Fruit fly (Drosophila melanogaster) whole organism, embryonic: ENCODE data around the gene Or7a.

Source experiments
- Adf1 ChIP-seq: fragments of 200-800 bp; sonication (Bioruptor generic); IDR thresholded peaks from 2 replicates; pipeline ENCODE4 v1.3.6; 2022; ENCODE audit warnings: missing biosample characterization, missing genetic modification characterization
- Antp ChIP-seq: fragments of 200-800 bp; sonication (Bioruptor generic); optimal IDR thresholded peaks from 3 replicates; lab custom pipeline; 2016; ENCODE audit warnings: missing biosample characterization, missing genetic modification characterization
- CG12659 ChIP-seq: fragments of 200-800 bp; sonication (Bioruptor generic); optimal IDR thresholded peaks from 3 replicates; lab custom pipeline; 2017; ENCODE audit warnings: mild to moderate bottlenecking, missing biosample characterization, missing genetic modification reagents, missing genetic modification characterization
- CG12744 ChIP-seq: fragments of 200-800 bp; sonication (Bioruptor generic); optimal IDR thresholded peaks from 2 replicates; lab custom pipeline; 2016; ENCODE audit warnings: missing biosample characterization, missing genetic modification characterization
- CG12769 ChIP-seq: fragments of 200-800 bp; sonication (Bioruptor generic); optimal IDR thresholded peaks from 2 replicates; lab custom pipeline; 2019; ENCODE audit warnings: missing biosample characterization, mild to moderate bottlenecking, missing genetic modification characterization, moderate library complexity
- CG12942 ChIP-seq: fragments of 200-800 bp; sonication (Bioruptor generic); optimal IDR thresholded peaks from 3 replicates; lab custom pipeline; 2016; ENCODE audit warnings: missing biosample characterization, missing genetic modification characterization
- CG13287 ChIP-seq: fragments of 200-800 bp; sonication (Bioruptor generic); IDR thresholded peaks from 2 replicates; pipeline ENCODE4 v1.3.6; 2022; ENCODE audit warnings: missing biosample characterization, missing genetic modification characterization; ENCODE audit not compliant: partially characterized antibody
- CG13296 ChIP-seq: fragments of 200-800 bp; sonication (Bioruptor generic); optimal IDR thresholded peaks from 3 replicates; lab custom pipeline; 2018; ENCODE audit warnings: missing biosample characterization, mild to moderate bottlenecking, missing genetic modification characterization
- CG13624 ChIP-seq: fragments of 200-800 bp; sonication (Bioruptor generic); optimal IDR thresholded peaks from 2 replicates; lab custom pipeline; 2016; ENCODE audit warnings: missing biosample characterization, missing genetic modification characterization
- CG14441 ChIP-seq: fragments of 200-800 bp; sonication (Bioruptor generic); IDR thresholded peaks from 2 replicates; pipeline ENCODE4 v1.3.6; 2022; ENCODE audit warnings: missing biosample characterization, missing genetic modification characterization
- CG15514 ChIP-seq: fragments of 200-800 bp; sonication (Bioruptor generic); optimal IDR thresholded peaks from 3 replicates; lab custom pipeline; 2017; ENCODE audit warnings: missing biosample characterization, missing genetic modification characterization, mild to moderate bottlenecking, moderate library complexity, missing genetic modification reagents
- CG1603 ChIP-seq: fragments of 200-800 bp; sonication (Bioruptor generic); optimal IDR thresholded peaks from 2 replicates; lab custom pipeline; 2019; ENCODE audit warnings: missing biosample characterization, mild to moderate bottlenecking, missing genetic modification characterization, moderate library complexity
- CG1647 ChIP-seq: fragments of 200-800 bp; sonication (Bioruptor generic); optimal IDR thresholded peaks from 3 replicates; lab custom pipeline; 2016; ENCODE audit warnings: missing biosample characterization, missing genetic modification characterization
- CG17359 ChIP-seq: fragments of 200-800 bp; sonication (Bioruptor generic); optimal IDR thresholded peaks from 3 replicates; lab custom pipeline; 2018; ENCODE audit warnings: missing biosample characterization, mild to moderate bottlenecking, missing genetic modification characterization, moderate library complexity
- CG17568 ChIP-seq: fragments of 200-800 bp; sonication (Bioruptor generic); optimal IDR thresholded peaks from 2 replicates; lab custom pipeline; 2018; ENCODE audit warnings: missing biosample characterization, mild to moderate bottlenecking, missing genetic modification characterization, moderate library complexity
- CG2712 ChIP-seq: fragments of 200-800 bp; optimal IDR thresholded peaks from 3 replicates; lab custom pipeline; 2019; ENCODE audit warnings: missing biosample characterization, mild to moderate bottlenecking, missing genetic modification characterization, moderate library complexity
- CG2889 ChIP-seq: fragments of 200-800 bp; sonication (Bioruptor generic); IDR thresholded peaks from 3 replicates; pipeline ENCODE4 v1.3.6; 2022; ENCODE audit warnings: missing biosample characterization, missing genetic modification characterization
- CG3065 ChIP-seq: fragments of 200-800 bp; sonication (Bioruptor generic); optimal IDR thresholded peaks from 2 replicates; lab custom pipeline; 2016; ENCODE audit warnings: missing biosample characterization, missing genetic modification characterization
- CG6254 ChIP-seq: fragments of 200-800 bp; sonication (Bioruptor generic); optimal IDR thresholded peaks from 3 replicates; lab custom pipeline; 2017; ENCODE audit warnings: mild to moderate bottlenecking, missing biosample characterization, missing genetic modification reagents, missing genetic modification characterization
- CG7987 ChIP-seq: fragments of 200-800 bp; sonication (Bioruptor generic); optimal IDR thresholded peaks from 2 replicates; lab custom pipeline; 2018; ENCODE audit warnings: missing biosample characterization, mild to moderate bottlenecking, missing genetic modification characterization, moderate library complexity
- CG8944 ChIP-seq: fragments of 200-800 bp; sonication (Bioruptor generic); optimal IDR thresholded peaks from 3 replicates; lab custom pipeline; 2016; ENCODE audit warnings: missing biosample characterization, missing genetic modification characterization
- CG9437 ChIP-seq: fragments of 200-800 bp; sonication (Bioruptor generic); optimal IDR thresholded peaks from 2 replicates; lab custom pipeline; 2018; ENCODE audit warnings: missing biosample characterization, mild to moderate bottlenecking, missing genetic modification characterization
- D19B ChIP-seq: fragments of 200-800 bp; sonication (Bioruptor generic); optimal IDR thresholded peaks from 2 replicates; lab custom pipeline; 2017; ENCODE audit warnings: missing biosample characterization, mild to moderate bottlenecking, missing genetic modification characterization
- Dbx ChIP-seq: fragments of 200-800 bp; sonication (Bioruptor generic); IDR thresholded peaks from 3 replicates; pipeline ENCODE4 v1.3.6; 2022; ENCODE audit warnings: missing biosample characterization, missing genetic modification characterization
- HHEX ChIP-seq: fragments of 200-800 bp; sonication (Bioruptor generic); optimal IDR thresholded peaks from 3 replicates; lab custom pipeline; 2017; ENCODE audit warnings: missing biosample characterization, mild to moderate bottlenecking, missing genetic modification characterization, missing genetic modification reagents
- HLH3B ChIP-seq: fragments of 200-800 bp; sonication (Bioruptor generic); IDR thresholded peaks from 2 replicates; pipeline ENCODE4 v1.3.6; 2022; ENCODE audit warnings: missing biosample characterization, missing genetic modification characterization
- Hr39 ChIP-seq: fragments of >200 bp; optimal IDR thresholded peaks from 2 replicates; lab custom pipeline; 2017
- MBD-R2 ChIP-seq: fragments of 200-800 bp; sonication (Bioruptor generic); IDR thresholded peaks from 2 replicates; pipeline ENCODE4 v1.3.6; 2022; ENCODE audit warnings: missing biosample characterization, missing genetic modification characterization
- MESR4 ChIP-seq: fragments of 200-800 bp; sonication (Bioruptor generic); optimal IDR thresholded peaks from 2 replicates; lab custom pipeline; 2018; ENCODE audit warnings: missing biosample characterization, mild to moderate bottlenecking, missing genetic modification characterization, moderate library complexity
- NFAT ChIP-seq: fragments of 200-800 bp; sonication (Bioruptor generic); IDR thresholded peaks from 2 replicates; pipeline ENCODE4 v1.3.6; 2022; ENCODE audit warnings: missing biosample characterization, missing genetic modification characterization
- Nf-YC ChIP-seq: fragments of 200-800 bp; optimal IDR thresholded peaks from 3 replicates; lab custom pipeline; 2019; ENCODE audit warnings: missing biosample characterization, mild to moderate bottlenecking, missing genetic modification characterization, moderate library complexity
- Scr ChIP-seq: fragments of 200-800 bp; sonication (Bioruptor generic); IDR thresholded peaks from 2 replicates; pipeline ENCODE4 v1.3.6; 2022; ENCODE audit warnings: missing biosample characterization, missing genetic modification characterization; ENCODE audit not compliant: partially characterized antibody
- Sin3A ChIP-seq: fragments of >200 bp; optimal IDR thresholded peaks from 2 replicates; lab custom pipeline; 2018
- Vsx1 ChIP-seq: fragments of 200-800 bp; sonication (Bioruptor generic); optimal IDR thresholded peaks from 2 replicates; lab custom pipeline; 2017; ENCODE audit warnings: missing biosample characterization, mild to moderate bottlenecking, missing genetic modification characterization, missing genetic modification reagents
- Xbp1 ChIP-seq: fragments of 200-800 bp; sonication (Bioruptor generic); optimal IDR thresholded peaks from 3 replicates; lab custom pipeline; 2016; ENCODE audit warnings: missing biosample characterization, mild to moderate bottlenecking, missing genetic modification characterization
- bbx ChIP-seq: fragments of 200-800 bp; sonication (Bioruptor generic); IDR thresholded peaks from 2 replicates; pipeline ENCODE4 v1.3.6; 2022; ENCODE audit warnings: missing biosample characterization, missing genetic modification characterization; ENCODE audit not compliant: partially characterized antibody
- bigmax ChIP-seq: fragments of 200-800 bp; sonication (Bioruptor generic); optimal IDR thresholded peaks from 2 replicates; lab custom pipeline; 2018; ENCODE audit warnings: missing biosample characterization, mild to moderate bottlenecking, missing genetic modification characterization
- btn ChIP-seq: fragments of 200-800 bp; sonication (Bioruptor generic); optimal IDR thresholded peaks from 2 replicates; lab custom pipeline; 2016; ENCODE audit warnings: missing biosample characterization, missing genetic modification characterization
- crp ChIP-seq, 2 experiments: fragments of 200-800 bp; sonication (Bioruptor generic); optimal IDR thresholded peaks; 2 replicates in 1 of 2; 3 replicates in 1 of 2; lab custom pipeline; 2017; ENCODE audit warnings: missing biosample characterization in 2 of 2, missing genetic modification characterization in 2 of 2, mild to moderate bottlenecking in 1 of 2, moderate library complexity in 1 of 2
- gro ChIP-seq: fragments of 200-800 bp; sonication (Bioruptor generic); optimal IDR thresholded peaks from 2 replicates; lab custom pipeline; 2016; ENCODE audit warnings: missing biosample characterization, missing genetic modification characterization
- lab ChIP-seq: fragments of 200-800 bp; sonication (Bioruptor generic); optimal IDR thresholded peaks from 3 replicates; lab custom pipeline; 2017; ENCODE audit warnings: missing biosample characterization, missing genetic modification characterization, mild to moderate bottlenecking, moderate library complexity, missing genetic modification reagents
- phol ChIP-seq: fragments of 200-800 bp; sonication (Bioruptor generic); optimal IDR thresholded peaks from 3 replicates; lab custom pipeline; 2018; ENCODE audit warnings: missing biosample characterization, mild to moderate bottlenecking, missing genetic modification characterization, moderate library complexity
- pzg ChIP-seq: fragments of 200-800 bp; sonication (Bioruptor generic); optimal IDR thresholded peaks from 3 replicates; lab custom pipeline; 2018; ENCODE audit warnings: missing biosample characterization, mild to moderate bottlenecking, missing genetic modification characterization, moderate library complexity
- shn ChIP-seq: fragments of 200-800 bp; sonication (Bioruptor generic); optimal IDR thresholded peaks from 3 replicates; lab custom pipeline; 2016; ENCODE audit warnings: missing biosample characterization, missing genetic modification characterization
- sob ChIP-seq: fragments of 200-800 bp; sonication (Bioruptor generic); IDR thresholded peaks from 2 replicates; pipeline ENCODE4 v1.3.6; 2022; ENCODE audit warnings: missing biosample characterization, missing genetic modification characterization
- sug ChIP-seq: fragments of 200-800 bp; optimal IDR thresholded peaks from 2 replicates; lab custom pipeline; 2019; ENCODE audit warnings: missing biosample characterization, mild to moderate bottlenecking, missing genetic modification characterization, moderate library complexity
- trem ChIP-seq: fragments of 200-800 bp; optimal IDR thresholded peaks from 3 replicates; lab custom pipeline; 2019; ENCODE audit warnings: missing biosample characterization, mild to moderate bottlenecking, missing genetic modification characterization, moderate library complexity
- ttk ChIP-seq: fragments of 200-800 bp; sonication (Bioruptor generic); IDR thresholded peaks from 2 replicates; pipeline ENCODE4 v2.1.2; 2022; ENCODE audit warnings: missing biosample characterization, missing genetic modification characterization
- wdn ChIP-seq: fragments of 200-800 bp; sonication (Bioruptor generic); IDR thresholded peaks from 2 replicates; pipeline ENCODE4 v1.3.6; 2022; ENCODE audit warnings: missing biosample characterization, missing genetic modification characterization
- wek ChIP-seq: fragments of 200-800 bp; sonication (Bioruptor generic); optimal IDR thresholded peaks from 3 replicates; lab custom pipeline; 2018; ENCODE audit warnings: missing biosample characterization, mild to moderate bottlenecking, missing genetic modification characterization, moderate library complexity

Gene Or7a

DNA sequence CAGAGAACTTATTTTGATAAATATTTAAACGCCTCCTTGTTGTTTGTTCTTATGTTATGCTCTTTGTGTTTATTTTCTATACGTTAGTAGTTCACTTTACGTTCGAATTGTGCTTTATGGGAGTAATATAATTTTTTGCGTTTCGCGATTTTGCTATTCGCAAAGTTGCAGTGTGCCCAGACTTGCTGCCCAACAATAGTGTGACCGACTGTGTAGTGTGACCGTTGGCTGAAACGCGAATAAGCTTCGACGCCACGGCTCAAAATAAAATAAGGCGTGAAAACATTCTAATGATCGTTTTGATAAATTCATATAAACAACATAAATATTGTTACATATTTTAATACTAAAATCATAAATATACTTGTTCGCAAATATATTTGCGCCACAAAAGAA is 23.4 kb downstream of the Or7a start, which contains the start of gene Smox (continued):
- TF ChIP-seq CG1603 (tag; lab: Kevin White, UChicago) (peak; percentile 65), Sin3A (lab: Kevin White, UChicago) (peak; percentile 25), crp (GFP tag; optimal IDR thresholded peaks at IDR 0.05; lab: Kevin White, UChicago) (peak in 1 of 2 experiments; percentile 26), HHEX (GFP tag; lab: Kevin White, UChicago) (no peak), sob (no peak), CG2712 (tag; lab: Kevin White, UChicago) (peak; percentile 1), HLH3B (GFP tag; lab: Robert Waterston, UW) (no peak), CG12659 (GFP tag; lab: Kevin White, UChicago) (peak; percentile 62), pzg (GFP tag; lab: Kevin White, UChicago) (peak; percentile 73), D19B (GFP tag; lab: Kevin White, UChicago) (no peak), MESR4 (GFP tag; lab: Kevin White, UChicago) (peak; percentile 48), CG13624 (GFP tag; lab: Kevin White, UChicago) (peak; percentile 38), trem (tag; lab: Kevin White, UChicago) (peak; percentile 39), Dbx (GFP tag; lab: Robert Waterston, UW) (no peak), CG7987 (no peak), Antp (no peak), bbx (GFP tag; lab: Robert Waterston, UW) (no peak), CG13287 (peak; percentile 37), phol (peak; percentile 17), CG12769 (tag; lab: Kevin White, UChicago) (no peak), Adf1 (GFP tag; lab: Robert Waterston, UW) (no peak), CG8944 (GFP tag; lab: Kevin White, UChicago) (no peak), lab (no peak), bigmax (peak; percentile 18)

dm6 chrX:8141353-8142066 is 24.0 kb downstream of the Or7a start:
- TF ChIP-seq wek: no peak
- TF ChIP-seq CG17568 (GFP tag; lab: Kevin White, UChicago): no peak
- no peak for TF ChIP-seq CG1647
- TF ChIP-seq CG9437 (GFP tag; lab: Kevin White, UChicago): no peak
- TF ChIP-seq CG14441: no peak
- no peak for TF ChIP-seq Vsx1 (GFP tag; lab: Kevin White, UChicago)
- TF ChIP-seq bbx (GFP tag; lab: Robert Waterston, UW): no peak
- no peak for TF ChIP-seq CG2889 (GFP tag; lab: Robert Waterston, UW)
- peak; percentile 18 for TF ChIP-seq shn (GFP tag; lab: Kevin White, UChicago)
- TF ChIP-seq NFAT: peak; percentile 35; the same call in 1 of the 2 replicates
- TF ChIP-seq CG12942 (GFP tag; lab: Kevin White, UChicago): no peak
- TF ChIP-seq sug (tag; lab: Kevin White, UChicago): peak; percentile 10
- TF ChIP-seq CG17359 (tag; lab: Kevin White, UChicago): no peak
- TF ChIP-seq CG12744 (GFP tag; lab: Kevin White, UChicago): no peak
- no peak for TF ChIP-seq Hr39
- TF ChIP-seq ttk: no peak
- no peak for TF ChIP-seq CG3065 (GFP tag; lab: Kevin White, UChicago)
- no peak for TF ChIP-seq MBD-R2
- TF ChIP-seq btn (GFP tag; lab: Kevin White, UChicago): no peak
- no peak for TF ChIP-seq CG13296
- peak; percentile 16 for TF ChIP-seq Xbp1 (GFP tag; lab: Kevin White, UChicago)
- TF ChIP-seq Nf-YC (tag; lab: Kevin White, UChicago): peak; percentile 30
- no peak for TF ChIP-seq CG6254 (GFP tag; lab: Kevin White, UChicago)
- TF ChIP-seq Scr (GFP tag; lab: Robert Waterston, UW): peak; percentile 17; the same call in 1 of the 2 replicates
- TF ChIP-seq CG15514: peak; percentile 19
- no peak for TF ChIP-seq wdn (GFP tag; lab: Robert Waterston, UW)
- no peak for TF ChIP-seq gro
